Worm (Caenorhabditis elegans): ENCODE measurements around the gene zip-11.

ce11 chrIV:3271342-3271741 is 39.7 kb upstream of the zip-11 start:
- no peak for TF ChIP-seq him-1 (tag; optimal IDR thresholded peaks at IDR 0.05)
- no peak for TF ChIP-seq dao-5 (tag; optimal IDR thresholded peaks at IDR 0.05)
- TF ChIP-seq W03F9.2 (tag; optimal IDR thresholded peaks at IDR 0.05): no peak

Data from whole organism, L4/young adult.